Worm (Caenorhabditis elegans) whole organism, L4/young adult: ENCODE measurements around the gene ocr-4.

Source experiments
- W03F9.2 ChIP-seq: fragments of 150-350 bp; optimal IDR thresholded peaks from 2 replicates; lab custom pipeline; 2014; ENCODE audit warnings: missing biosample characterization, missing genetic modification characterization
- dao-5 ChIP-seq: sonication (generic microtip); optimal IDR thresholded peaks from 2 replicates; lab custom pipeline; 2016; ENCODE audit warnings: missing genotype, missing genetic modification characterization, moderate library complexity, missing compliant biosample characterization
- him-1 ChIP-seq: sonication (generic microtip); optimal IDR thresholded peaks from 2 replicates; lab custom pipeline; 2016; ENCODE audit warnings: missing genotype, missing genetic modification reagents, missing genetic modification characterization, missing compliant biosample characterization

DNA sequence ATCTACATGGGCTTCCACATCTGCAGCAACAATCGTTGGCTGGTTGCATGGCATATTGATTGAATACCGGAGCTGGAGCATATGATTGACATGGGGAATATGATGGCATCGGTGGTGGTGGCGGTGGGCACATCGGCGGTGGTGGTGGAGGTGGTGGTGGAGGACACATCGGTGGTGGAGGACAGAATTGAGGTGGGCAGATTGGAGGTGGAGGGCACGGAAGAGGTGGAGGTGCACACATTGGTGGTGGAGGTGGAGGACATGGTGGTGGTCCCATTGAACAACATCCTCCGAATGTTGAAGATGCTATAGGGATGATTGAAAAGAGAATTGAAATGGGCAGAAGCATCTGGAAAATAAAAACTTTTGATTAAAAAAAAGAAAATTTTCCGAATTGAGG lies 22.2 kb downstream of the ocr-4 start, which contains the start of gene grl-4:
- no peak for TF ChIP-seq W03F9.2 (tag; lab: Kevin White, UChicago)
- no peak for TF ChIP-seq him-1 (tag; lab: Kevin White, UChicago)
- TF ChIP-seq dao-5 (tag; lab: Kevin White, UChicago): no peak
